Worm (Caenorhabditis elegans) whole organism, L1 larva: ENCODE measurements around the gene srbc-13.

ENCODE experiments used
- ama-1 ChIP-seq: fragments of 150-350 bp; optimal IDR thresholded peaks from 2 replicates; lab custom pipeline; 2014
- fos-1 ChIP-seq: fragments of 150-350 bp; optimal IDR thresholded peaks from 2 replicates; lab custom pipeline; 2014; ENCODE audit warnings: missing biosample characterization, missing genetic modification characterization
- mep-1 ChIP-seq: fragments of 150-350 bp; optimal IDR thresholded peaks from 2 replicates; lab custom pipeline; 2014; ENCODE audit warnings: missing biosample characterization, missing genetic modification characterization
- nhr-11 ChIP-seq: fragments of 150-350 bp; optimal IDR thresholded peaks from 2 replicates; lab custom pipeline; 2014; ENCODE audit warnings: missing biosample characterization, missing genetic modification characterization
- nhr-12 ChIP-seq: sonication (generic microtip); optimal IDR thresholded peaks from 2 replicates; lab custom pipeline; 2017; ENCODE audit warnings: missing biosample characterization, missing genetic modification characterization
- nhr-28 ChIP-seq: fragments of 150-350 bp; optimal IDR thresholded peaks from 2 replicates; lab custom pipeline; 2014; ENCODE audit warnings: missing biosample characterization, missing genetic modification characterization
- nhr-47 ChIP-seq: sonication (generic microtip); optimal IDR thresholded peaks from 2 replicates; lab custom pipeline; 2016; ENCODE audit warnings: mild to moderate bottlenecking, missing genetic modification characterization, moderate library complexity, missing compliant biosample characterization
- ztf-11 ChIP-seq, 2 experiments: sonication (generic microtip); optimal IDR thresholded peaks; 2 replicates each; lab custom pipeline; 2016 to 2017; ENCODE audit warnings: missing genetic modification characterization in 2 of 2, missing biosample characterization in 1 of 2, missing compliant biosample characterization in 1 of 2

DNA sequence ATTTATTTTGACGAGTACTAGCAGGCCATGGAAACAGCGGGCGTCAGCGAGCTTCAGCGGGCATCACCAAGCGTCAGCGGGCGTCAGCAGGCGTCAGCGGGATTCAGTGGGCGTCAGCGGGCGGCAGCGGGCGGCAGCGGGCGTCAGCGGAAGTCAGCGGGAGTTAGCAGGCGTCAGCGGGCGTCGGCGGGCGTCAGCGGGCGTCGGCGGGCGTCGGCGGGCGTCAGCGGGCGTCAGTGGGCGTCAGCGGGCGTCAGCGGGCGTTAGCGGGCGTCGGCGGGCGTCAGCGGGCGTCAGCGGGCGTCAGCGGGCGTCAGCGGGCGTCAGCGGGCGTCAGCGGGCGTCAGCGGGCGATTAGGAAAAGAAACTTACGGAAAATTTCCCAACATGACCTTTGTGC lies 5.0 kb upstream of the srbc-13 start:
- TF ChIP-seq ama-1 (lab: Kevin White, UChicago) (no peak), fos-1 (tag; lab: Kevin White, UChicago) (no peak), nhr-47 (tag; lab: Kevin White, UChicago) (no peak), nhr-12 (no peak), ztf-11 (tag; optimal IDR thresholded peaks at IDR 0.05; lab: Kevin White, UChicago) (no peak), nhr-11 (tag; lab: Kevin White, UChicago) (no peak), nhr-28 (no peak), mep-1 (tag; lab: Kevin White, UChicago) (no peak)
